Worm (Caenorhabditis elegans) whole organism, L1 larva: ENCODE measurements around the gene ddx-23.

Experiments
- C16A3.4 ChIP-seq: fragments of 150-350 bp; optimal IDR thresholded peaks from 2 replicates; lab custom pipeline; 2014; ENCODE audit warnings: missing biosample characterization, missing genetic modification characterization
- aha-1 ChIP-seq: fragments of 150-350 bp; optimal IDR thresholded peaks from 2 replicates; lab custom pipeline; 2014; ENCODE audit warnings: missing biosample characterization, missing genetic modification characterization
- blmp-1 ChIP-seq: fragments of 150-350 bp; optimal IDR thresholded peaks from 2 replicates; lab custom pipeline; 2014; ENCODE audit warnings: missing biosample characterization, missing genetic modification characterization
- ceh-63 ChIP-seq: fragments of 200-800 bp; sonication (Bioruptor generic); optimal IDR thresholded peaks from 2 replicates; lab custom pipeline; 2018; ENCODE audit warnings: mild to moderate bottlenecking, missing genetic modification characterization, missing compliant biosample characterization
- ceh-82 ChIP-seq, 3 experiments: fragments of 150-350 bp in 1 of 3; sonication (generic microtip) in 2 of 3; optimal IDR thresholded peaks; 2 replicates each; lab custom pipeline; 2014 to 2017; ENCODE audit warnings: missing biosample characterization in 3 of 3, missing genetic modification characterization in 3 of 3
- ceh-90 ChIP-seq: sonication (generic microtip); optimal IDR thresholded peaks from 2 replicates; lab custom pipeline; 2016; ENCODE audit warnings: missing genetic modification characterization, missing compliant biosample characterization
- efl-1 ChIP-seq, 4 experiments: fragments of 150-350 bp; optimal IDR thresholded peaks in 3 of 4; peaks in 1 of 4; 1 replicate in 1 of 4; 2 replicates in 3 of 4; lab custom pipeline; 2014; ENCODE audit warnings: missing biosample characterization in 2 of 4, missing genetic modification characterization in 2 of 4, missing genetic modification reagents in 2 of 4
- elt-2 ChIP-seq: sonication (generic microtip); optimal IDR thresholded peaks from 2 replicates; lab custom pipeline; 2016; ENCODE audit warnings: missing genetic modification characterization, mild to moderate bottlenecking, inconsistent platforms, missing compliant biosample characterization, missing genetic modification reagents
- elt-3 ChIP-seq, 6 experiments: fragments of 150-350 bp in 1 of 6; sonication (generic microtip); optimal IDR thresholded peaks; 2 replicates each; lab custom pipeline; 2017 to 2018; ENCODE audit warnings: missing biosample characterization in 6 of 6, missing genetic modification characterization in 6 of 6, inconsistent platforms in 1 of 6
- isw-1 ChIP-seq: fragments of 200-800 bp; sonication (Bioruptor generic); IDR thresholded peaks from 2 replicates; pipeline ENCODE4 v1.3.6; 2022; ENCODE audit warnings: missing genetic modification characterization, missing compliant biosample characterization
- lin-14 ChIP-seq: fragments of 200-800 bp; sonication (Bioruptor generic); optimal IDR thresholded peaks from 2 replicates; lab custom pipeline; 2018; ENCODE audit warnings: mild to moderate bottlenecking, missing genetic modification characterization, moderate library complexity, missing compliant biosample characterization
- lin-35 ChIP-seq, 2 experiments: fragments of 150-350 bp; optimal IDR thresholded peaks; 2 replicates each; lab custom pipeline; 2014; ENCODE audit warnings: missing biosample characterization in 2 of 2, missing genetic modification characterization in 2 of 2, missing genetic modification reagents in 2 of 2
- lsy-2 ChIP-seq, 2 experiments: fragments of 150-350 bp; optimal IDR thresholded peaks; 2 replicates each; lab custom pipeline; 2014; ENCODE audit warnings: missing biosample characterization in 2 of 2, missing genetic modification characterization in 2 of 2
- mdl-1 ChIP-seq, 2 experiments: fragments of 150-350 bp; optimal IDR thresholded peaks; 2 replicates each; lab custom pipeline; 2014 to 2017; ENCODE audit warnings: missing biosample characterization in 2 of 2, missing genetic modification characterization in 2 of 2, inconsistent platforms in 1 of 2
- nhr-20 ChIP-seq: sonication (generic microtip); optimal IDR thresholded peaks from 2 replicates; lab custom pipeline; 2016; ENCODE audit warnings: mild to moderate bottlenecking, missing genetic modification characterization, missing compliant biosample characterization
- nhr-47 ChIP-seq: sonication (generic microtip); optimal IDR thresholded peaks from 2 replicates; lab custom pipeline; 2016; ENCODE audit warnings: mild to moderate bottlenecking, missing genetic modification characterization, moderate library complexity, missing compliant biosample characterization
- nhr-71 ChIP-seq: sonication (generic microtip); optimal IDR thresholded peaks from 2 replicates; lab custom pipeline; 2016; ENCODE audit warnings: mild to moderate bottlenecking, missing genetic modification characterization, moderate library complexity, missing compliant biosample characterization
- nhr-77 ChIP-seq: fragments of 150-350 bp; optimal IDR thresholded peaks from 2 replicates; lab custom pipeline; 2014; ENCODE audit warnings: missing biosample characterization, missing genetic modification characterization
- nhr-85 ChIP-seq: sonication (generic microtip); peaks from one replicate; lab custom pipeline; 2016; ENCODE audit warnings: missing genetic modification characterization, inconsistent platforms, missing compliant biosample characterization
- nhr-90 ChIP-seq: sonication (generic microtip); optimal IDR thresholded peaks from 2 replicates; lab custom pipeline; 2016; ENCODE audit warnings: mild to moderate bottlenecking, missing genetic modification characterization, missing compliant biosample characterization; ENCODE audit not compliant: poor library complexity
- pax-3 ChIP-seq: fragments of 200-800 bp; sonication (Bioruptor generic); optimal IDR thresholded peaks from 2 replicates; lab custom pipeline; 2018; ENCODE audit warnings: mild to moderate bottlenecking, missing genetic modification characterization, moderate library complexity, missing compliant biosample characterization
- rnt-1 ChIP-seq: sonication (generic microtip); optimal IDR thresholded peaks from 2 replicates; lab custom pipeline; 2016; ENCODE audit warnings: mild to moderate bottlenecking, missing genetic modification characterization, moderate library complexity, missing compliant biosample characterization
- snu-23 ChIP-seq: sonication (generic microtip); optimal IDR thresholded peaks from 2 replicates; lab custom pipeline; 2016; ENCODE audit warnings: missing genetic modification characterization, missing compliant biosample characterization
- swsn-7 ChIP-seq: sonication (generic microtip); optimal IDR thresholded peaks from 2 replicates; lab custom pipeline; 2016; ENCODE audit warnings: missing genetic modification characterization, missing compliant biosample characterization
- unc-130 ChIP-seq: fragments of 150-350 bp; optimal IDR thresholded peaks from 2 replicates; lab custom pipeline; 2017; ENCODE audit warnings: missing biosample characterization, missing genetic modification characterization, inconsistent platforms
- unc-86 ChIP-seq: sonication (generic microtip); optimal IDR thresholded peaks from 2 replicates; lab custom pipeline; 2016; ENCODE audit warnings: missing genetic modification characterization, missing compliant biosample characterization
- unc-98 ChIP-seq: fragments of 200-800 bp; sonication (Bioruptor generic); IDR thresholded peaks from 2 replicates; pipeline ENCODE4 v1.3.6; 2022; ENCODE audit warnings: missing genetic modification characterization, missing compliant biosample characterization
- vab-15 ChIP-seq: sonication (generic microtip); optimal IDR thresholded peaks from 2 replicates; lab custom pipeline; 2017; ENCODE audit warnings: missing genotype, mild to moderate bottlenecking, missing genetic modification characterization, missing compliant biosample characterization
- zag-1 ChIP-seq: fragments of 150-350 bp; optimal IDR thresholded peaks from 2 replicates; lab custom pipeline; 2014; ENCODE audit warnings: missing biosample characterization, missing genetic modification characterization
- zip-4 ChIP-seq: fragments of 200-800 bp; sonication (Bioruptor generic); optimal IDR thresholded peaks from 2 replicates; lab custom pipeline; 2018; ENCODE audit warnings: mild to moderate bottlenecking, missing genetic modification characterization, moderate library complexity, missing compliant biosample characterization
- ztf-4 ChIP-seq: fragments of 150-350 bp; optimal IDR thresholded peaks from 2 replicates; lab custom pipeline; 2014; ENCODE audit warnings: missing biosample characterization, missing genetic modification characterization

Gene ddx-23

ce11 chrIII:5836261-5836660 is 16.8 kb downstream of the ddx-23 start (continued):
- TF ChIP-seq ceh-63 (GFP tag; lab: Kevin White, UChicago) (no peak), unc-98 (no peak), nhr-20 (tag; lab: Kevin White, UChicago) (peak; percentile 16), efl-1 (optimal IDR thresholded peaks at IDR 0.05; lab: Kevin White, UChicago) (no peak), efl-1 (GFP tag; optimal IDR thresholded peaks at IDR 0.05 in 1 of 2; lab: Kevin White, UChicago) (peak in 1 of 2 experiments; percentile 89), swsn-7 (tag; lab: Kevin White, UChicago) (no peak)

- TF ChIP-seq lin-14 = peak; percentile 47
- no peak for TF ChIP-seq unc-86 (tag; lab: Kevin White, UChicago)
- TF ChIP-seq lin-35 (GFP tag; optimal IDR thresholded peaks at IDR 0.05; lab: Kevin White, UChicago) = peak in 1 of 2 experiments; percentile 63
- peak; percentile 39 for TF ChIP-seq unc-130 (tag; lab: Kevin White, UChicago)
- TF ChIP-seq zip-4 (GFP tag; lab: Kevin White, UChicago) = no peak
- TF ChIP-seq isw-1 (GFP tag; lab: Robert Waterston, UW) = no peak
- TF ChIP-seq vab-15 = peak; percentile 18
- peak in 1 of 2 experiments; percentile 9 for TF ChIP-seq mdl-1 (tag; optimal IDR thresholded peaks at IDR 0.05; lab: Kevin White, UChicago)
- no peak for TF ChIP-seq pax-3 (tag; lab: Kevin White, UChicago)
- TF ChIP-seq nhr-20 (tag; lab: Kevin White, UChicago) = peak; percentile 41
- TF ChIP-seq zag-1 (tag; lab: Kevin White, UChicago) = no peak
- TF ChIP-seq elt-3 (tag; optimal IDR thresholded peaks at IDR 0.05; lab: Kevin White, UChicago) = peak in 5 of 6 experiments; percentile 71 to 99 (median 83)
- peak; percentile 45 for TF ChIP-seq nhr-90 (tag; lab: Kevin White, UChicago)
- TF ChIP-seq nhr-71 = peak; percentile 31
- peak; percentile 72 for TF ChIP-seq nhr-85
- peak in 1 of 2 experiments; percentile 41 for TF ChIP-seq lsy-2 (tag; optimal IDR thresholded peaks at IDR 0.05; lab: Kevin White, UChicago)
- peak; percentile 13 for TF ChIP-seq swsn-7 (tag; lab: Kevin White, UChicago)
- TF ChIP-seq snu-23 (GFP tag; lab: Kevin White, UChicago) = peak; percentile 44
- TF ChIP-seq elt-2 (tag; lab: Kevin White, UChicago) = peak; percentile 67
- TF ChIP-seq nhr-47 (tag; lab: Kevin White, UChicago) = peak; percentile 11
- peak; percentile 74 for TF ChIP-seq blmp-1 (tag; lab: Kevin White, UChicago)
- TF ChIP-seq efl-1 (optimal IDR thresholded peaks at IDR 0.05; lab: Kevin White, UChicago) = no peak
- peak in 1 of 2 experiments; percentile 67 for TF ChIP-seq efl-1 (GFP tag; optimal IDR thresholded peaks at IDR 0.05 in 1 of 2; lab: Kevin White, UChicago)
- TF ChIP-seq rnt-1 (tag; lab: Kevin White, UChicago) = peak; percentile 58
- no peak for TF ChIP-seq C16A3.4 (tag; lab: Kevin White, UChicago)
Measured at ce11 chrIII:5835163-5835871, 17.8 kb downstream of the ddx-23 start.

DNA sequence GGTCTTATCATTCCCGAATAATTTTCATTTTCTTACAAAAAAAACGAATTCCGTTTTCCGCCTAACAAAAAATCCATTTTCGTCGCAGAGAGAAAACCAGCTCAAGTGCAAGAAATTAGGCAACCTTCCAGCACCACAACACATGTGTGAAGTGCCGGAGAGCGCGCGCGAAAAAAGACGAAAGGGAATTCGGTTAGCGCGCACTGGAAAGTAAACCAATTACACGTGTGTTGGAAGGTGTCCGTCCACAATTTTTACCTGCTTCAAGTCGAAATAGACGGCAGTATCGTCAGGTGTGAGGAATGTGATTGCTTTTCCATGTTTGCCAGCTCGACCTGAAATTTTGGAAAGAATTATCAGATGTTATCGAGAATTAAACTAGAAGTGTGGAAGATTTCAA is 18.4 kb downstream of the ddx-23 start:
- peak; percentile 22 for TF ChIP-seq blmp-1 (tag; lab: Kevin White, UChicago)
- no peak for TF ChIP-seq ztf-4 (tag; lab: Kevin White, UChicago)
- TF ChIP-seq, all 84 proteins: peak for 1

- TF ChIP-seq elt-3 (tag; optimal IDR thresholded peaks at IDR 0.05; lab: Kevin White, UChicago) = no peak
- TF ChIP-seq efl-1 (optimal IDR thresholded peaks at IDR 0.05; lab: Kevin White, UChicago) = no peak
- no peak for TF ChIP-seq efl-1 (GFP tag; optimal IDR thresholded peaks at IDR 0.05 in 1 of 2; lab: Kevin White, UChicago)
- TF ChIP-seq aha-1 (tag; lab: Kevin White, UChicago) = no peak
- TF ChIP-seq nhr-77 (tag; lab: Kevin White, UChicago) = no peak
- no peak for TF ChIP-seq mdl-1 (tag; optimal IDR thresholded peaks at IDR 0.05; lab: Kevin White, UChicago)
- no peak for TF ChIP-seq ceh-82 (tag; optimal IDR thresholded peaks at IDR 0.05; lab: Kevin White, UChicago)
- TF ChIP-seq ceh-90 (tag; lab: Kevin White, UChicago) = no peak
- TF ChIP-seq unc-98 = no peak
Measured at ce11 chrIII:5834053-5834452, 19.0 kb downstream of the ddx-23 start, which contains the start of gene R12B2.6. Gene R12B2.6 (minus strand): TSS chrIII:5834153.
